Fruit fly (Drosophila melanogaster) whole organism, wandering third instar larva: ENCODE measurements around the gene ver.

Experiments
- Abd-B ChIP-seq: fragments of >200 bp; optimal IDR thresholded peaks from 2 replicates; lab custom pipeline; 2017; ENCODE audit warnings: missing biosample characterization, missing genetic modification characterization
- CrebA ChIP-seq: fragments of 200-800 bp; sonication (Bioruptor generic); optimal IDR thresholded peaks from 2 replicates; lab custom pipeline; 2016; ENCODE audit warnings: missing biosample characterization, mild to moderate bottlenecking, missing genetic modification characterization, borderline replicate concordance
- Hnf4 ChIP-seq: fragments of 200-800 bp; sonication (Bioruptor generic); optimal IDR thresholded peaks from 2 replicates; lab custom pipeline; 2016; ENCODE audit warnings: missing biosample characterization, mild to moderate bottlenecking, missing genetic modification characterization
- Rel ChIP-seq, 2 experiments: fragments of 200-800 bp; sonication (Bioruptor generic) in 1 of 2; optimal IDR thresholded peaks; 2 replicates in 1 of 2; 3 replicates in 1 of 2; lab custom pipeline; 2016 to 2019; ENCODE audit warnings: mild to moderate bottlenecking in 2 of 2, missing biosample characterization in 2 of 2, missing genetic modification characterization in 2 of 2, moderate library complexity in 1 of 2
- ey ChIP-seq: fragments of 200-800 bp; sonication (Bioruptor generic); optimal IDR thresholded peaks from 2 replicates; lab custom pipeline; 2016; ENCODE audit warnings: missing biosample characterization, missing genetic modification characterization
- h ChIP-seq: fragments of 200-800 bp; sonication (Bioruptor generic); optimal IDR thresholded peaks from 3 replicates; lab custom pipeline; 2016; ENCODE audit warnings: missing biosample characterization, mild to moderate bottlenecking, missing genetic modification characterization
- lola ChIP-seq: fragments of >200 bp; optimal IDR thresholded peaks from 2 replicates; lab custom pipeline; 2017; ENCODE audit warnings: missing biosample characterization, missing genetic modification characterization
- pan ChIP-seq: fragments of >200 bp; optimal IDR thresholded peaks from 2 replicates; lab custom pipeline; 2017
- psq ChIP-seq: fragments of 200-800 bp; sonication (Bioruptor generic); optimal IDR thresholded peaks from 3 replicates; lab custom pipeline; 2017; ENCODE audit warnings: missing biosample characterization, mild to moderate bottlenecking, missing genetic modification characterization, moderate library complexity
- rgr ChIP-seq: fragments of 200-800 bp; sonication (Bioruptor generic); optimal IDR thresholded peaks from 3 replicates; lab custom pipeline; 2016; ENCODE audit warnings: missing biosample characterization, mild to moderate bottlenecking, missing genetic modification characterization

- TF ChIP-seq psq (GFP tag; lab: Kevin White, UChicago) (no peak), CrebA (GFP tag; lab: Kevin White, UChicago) (no peak), rgr (GFP tag; lab: Kevin White, UChicago) (no peak), pan (lab: Kevin White, UChicago) (no peak), h (GFP tag; lab: Kevin White, UChicago) (no peak), Rel (GFP tag; optimal IDR thresholded peaks at IDR 0.05; lab: Kevin White, UChicago) (no peak), Rel (tag; optimal IDR thresholded peaks at IDR 0.05; lab: Kevin White, UChicago) (no peak), lola (GFP tag; lab: Kevin White, UChicago) (no peak), Abd-B (GFP tag; lab: Kevin White, UChicago) (no peak), Hnf4 (no peak), ey (GFP tag; lab: Kevin White, UChicago) (no peak)
These were observed 45.6 kb upstream of the ver start for dm6 chr3L:12478229-12478628.
